Worm (Caenorhabditis elegans) whole organism, L1 larva: ENCODE results near the gene eel-1.

Experiments used
- C16A3.4 ChIP-seq: fragments of 150-350 bp; optimal IDR thresholded peaks from 2 replicates; lab custom pipeline; 2014; ENCODE audit warnings: missing biosample characterization, missing genetic modification characterization
- C34B4.2 ChIP-seq: sonication (generic microtip); optimal IDR thresholded peaks from 2 replicates; lab custom pipeline; 2017; ENCODE audit warnings: mild to moderate bottlenecking, missing genetic modification characterization, missing compliant biosample characterization
- F16B12.6 ChIP-seq: fragments of 150-350 bp; optimal IDR thresholded peaks from 2 replicates; lab custom pipeline; 2014; ENCODE audit warnings: missing biosample characterization, missing genetic modification characterization
- Y116A8C.19 ChIP-seq: sonication (generic microtip); optimal IDR thresholded peaks from 2 replicates; lab custom pipeline; 2016; ENCODE audit warnings: missing compliant biosample characterization, missing genetic modification characterization, borderline replicate concordance
- aha-1 ChIP-seq: fragments of 150-350 bp; optimal IDR thresholded peaks from 2 replicates; lab custom pipeline; 2014; ENCODE audit warnings: missing biosample characterization, missing genetic modification characterization
- alr-1 ChIP-seq: fragments of 200-800 bp; sonication (Bioruptor generic); optimal IDR thresholded peaks from 2 replicates; lab custom pipeline; 2018; ENCODE audit warnings: borderline replicate concordance, mild to moderate bottlenecking, missing genetic modification characterization, missing compliant biosample characterization
- aly-2 ChIP-seq: fragments of 150-350 bp; optimal IDR thresholded peaks from 2 replicates; lab custom pipeline; 2014; ENCODE audit warnings: missing biosample characterization, missing genetic modification characterization
- blmp-1 ChIP-seq: fragments of 150-350 bp; optimal IDR thresholded peaks from 2 replicates; lab custom pipeline; 2014; ENCODE audit warnings: missing biosample characterization, missing genetic modification characterization
- ceh-8 ChIP-seq: fragments of 200-800 bp; sonication (Bioruptor generic); optimal IDR thresholded peaks from 2 replicates; lab custom pipeline; 2018; ENCODE audit warnings: mild to moderate bottlenecking, missing genetic modification characterization, moderate library complexity, missing compliant biosample characterization
- ceh-82 ChIP-seq, 3 experiments: fragments of 150-350 bp in 1 of 3; sonication (generic microtip) in 2 of 3; optimal IDR thresholded peaks; 2 replicates each; lab custom pipeline; 2014 to 2017; ENCODE audit warnings: missing biosample characterization in 3 of 3, missing genetic modification characterization in 3 of 3
- ceh-88 ChIP-seq: fragments of 200-800 bp; sonication (Bioruptor generic); IDR thresholded peaks from 2 replicates; pipeline ENCODE4 v1.3.6; 2022; ENCODE audit warnings: missing genetic modification characterization, missing compliant biosample characterization
- ces-1 ChIP-seq: fragments of 150-350 bp; optimal IDR thresholded peaks from 2 replicates; lab custom pipeline; 2014; ENCODE audit warnings: missing biosample characterization, missing genetic modification reagents, missing genetic modification characterization
- dsc-1 ChIP-seq: sonication (generic microtip); optimal IDR thresholded peaks from 2 replicates; lab custom pipeline; 2016; ENCODE audit warnings: mild to moderate bottlenecking, missing genetic modification characterization, missing compliant biosample characterization
- efl-1 ChIP-seq, 4 experiments: fragments of 150-350 bp; optimal IDR thresholded peaks in 3 of 4; peaks in 1 of 4; 1 replicate in 1 of 4; 2 replicates in 3 of 4; lab custom pipeline; 2014; ENCODE audit warnings: missing biosample characterization in 2 of 4, missing genetic modification characterization in 2 of 4, missing genetic modification reagents in 2 of 4
- egl-27 ChIP-seq, 2 experiments: fragments of 150-350 bp in 1 of 2; sonication (generic microtip); optimal IDR thresholded peaks; 3 replicates each; lab custom pipeline; 2017 to 2018; ENCODE audit warnings: missing biosample characterization in 2 of 2, missing genetic modification characterization in 2 of 2, missing genetic modification reagents in 2 of 2
- elt-2 ChIP-seq: sonication (generic microtip); optimal IDR thresholded peaks from 2 replicates; lab custom pipeline; 2016; ENCODE audit warnings: missing genetic modification characterization, mild to moderate bottlenecking, inconsistent platforms, missing compliant biosample characterization, missing genetic modification reagents
- fkh-8 ChIP-seq: sonication (generic microtip); optimal IDR thresholded peaks from 2 replicates; lab custom pipeline; 2016; ENCODE audit warnings: mild to moderate bottlenecking, missing genetic modification characterization, missing compliant biosample characterization
- fos-1 ChIP-seq: fragments of 150-350 bp; optimal IDR thresholded peaks from 2 replicates; lab custom pipeline; 2014; ENCODE audit warnings: missing biosample characterization, missing genetic modification characterization
- hlh-17 ChIP-seq: fragments of 200-800 bp; sonication (Bioruptor generic); optimal IDR thresholded peaks from 2 replicates; lab custom pipeline; 2018; ENCODE audit warnings: missing genetic modification characterization, mild to moderate bottlenecking, missing compliant biosample characterization, moderate library complexity, borderline replicate concordance
- hlh-4 ChIP-seq: sonication (generic microtip); optimal IDR thresholded peaks from 2 replicates; lab custom pipeline; 2016; ENCODE audit warnings: mild to moderate bottlenecking, missing genetic modification characterization, missing compliant biosample characterization
- irx-1 ChIP-seq: sonication (generic microtip); optimal IDR thresholded peaks from 2 replicates; lab custom pipeline; 2016; ENCODE audit warnings: missing genetic modification characterization, missing compliant biosample characterization
- lin-13 ChIP-seq: fragments of 150-350 bp; optimal IDR thresholded peaks from 2 replicates; lab custom pipeline; 2014; ENCODE audit warnings: missing biosample characterization, missing genetic modification reagents, missing genetic modification characterization
- lin-14 ChIP-seq: fragments of 200-800 bp; sonication (Bioruptor generic); optimal IDR thresholded peaks from 2 replicates; lab custom pipeline; 2018; ENCODE audit warnings: mild to moderate bottlenecking, missing genetic modification characterization, moderate library complexity, missing compliant biosample characterization
- lin-39 ChIP-seq: fragments of 150-350 bp; optimal IDR thresholded peaks from 2 replicates; lab custom pipeline; 2014; ENCODE audit warnings: missing biosample characterization, missing genetic modification reagents, missing genetic modification characterization
- lir-3 ChIP-seq: sonication (generic microtip); optimal IDR thresholded peaks from 2 replicates; lab custom pipeline; 2016; ENCODE audit warnings: mild to moderate bottlenecking, missing genetic modification characterization, moderate library complexity, missing compliant biosample characterization; ENCODE audit not compliant: poor library complexity
- mef-2 ChIP-seq: fragments of 150-350 bp; optimal IDR thresholded peaks from 2 replicates; lab custom pipeline; 2014; ENCODE audit warnings: missing biosample characterization, missing genetic modification characterization
- mep-1 ChIP-seq: fragments of 150-350 bp; optimal IDR thresholded peaks from 2 replicates; lab custom pipeline; 2014; ENCODE audit warnings: missing biosample characterization, missing genetic modification characterization
- nhr-12 ChIP-seq: sonication (generic microtip); optimal IDR thresholded peaks from 2 replicates; lab custom pipeline; 2017; ENCODE audit warnings: missing biosample characterization, missing genetic modification characterization
- nhr-19 ChIP-seq: fragments of 200-800 bp; sonication (Bioruptor generic); conservative IDR thresholded peaks from 2 replicates; pipeline ENCODE4 v1.3.6; 2022; ENCODE audit warnings: missing genetic modification characterization, missing compliant biosample characterization
- nhr-237 ChIP-seq: fragments of 150-350 bp; optimal IDR thresholded peaks from 2 replicates; lab custom pipeline; 2014; ENCODE audit warnings: missing biosample characterization, missing genetic modification characterization
- nhr-76 ChIP-seq: sonication (generic microtip); optimal IDR thresholded peaks from 2 replicates; lab custom pipeline; 2017; ENCODE audit warnings: missing biosample characterization, missing genetic modification characterization
- nhr-77 ChIP-seq: fragments of 150-350 bp; optimal IDR thresholded peaks from 2 replicates; lab custom pipeline; 2014; ENCODE audit warnings: missing biosample characterization, missing genetic modification characterization
- nhr-85 ChIP-seq: sonication (generic microtip); peaks from one replicate; lab custom pipeline; 2016; ENCODE audit warnings: missing genetic modification characterization, inconsistent platforms, missing compliant biosample characterization
- nhr-90 ChIP-seq: sonication (generic microtip); optimal IDR thresholded peaks from 2 replicates; lab custom pipeline; 2016; ENCODE audit warnings: mild to moderate bottlenecking, missing genetic modification characterization, missing compliant biosample characterization; ENCODE audit not compliant: poor library complexity
- pag-3 ChIP-seq: sonication (generic microtip); optimal IDR thresholded peaks from 2 replicates; lab custom pipeline; 2017; ENCODE audit warnings: missing genetic modification characterization, mild to moderate bottlenecking, missing compliant biosample characterization, antibody characterized with exemption, borderline replicate concordance; ENCODE audit not compliant: insufficient read depth
- pax-3 ChIP-seq: fragments of 200-800 bp; sonication (Bioruptor generic); optimal IDR thresholded peaks from 2 replicates; lab custom pipeline; 2018; ENCODE audit warnings: mild to moderate bottlenecking, missing genetic modification characterization, moderate library complexity, missing compliant biosample characterization
- pqm-1 ChIP-seq: sonication (generic microtip); optimal IDR thresholded peaks from 3 replicates; lab custom pipeline; 2017; ENCODE audit warnings: missing biosample characterization, missing genetic modification characterization
- rnt-1 ChIP-seq: sonication (generic microtip); optimal IDR thresholded peaks from 2 replicates; lab custom pipeline; 2016; ENCODE audit warnings: mild to moderate bottlenecking, missing genetic modification characterization, moderate library complexity, missing compliant biosample characterization
- snpc-4 ChIP-seq: fragments of 150-350 bp; optimal IDR thresholded peaks from 2 replicates; lab custom pipeline; 2014; ENCODE audit warnings: missing biosample characterization, missing genetic modification characterization
- snu-23 ChIP-seq: sonication (generic microtip); optimal IDR thresholded peaks from 2 replicates; lab custom pipeline; 2016; ENCODE audit warnings: missing genetic modification characterization, missing compliant biosample characterization
- tbx-2 ChIP-seq: sonication (generic microtip); optimal IDR thresholded peaks from 2 replicates; lab custom pipeline; 2016; ENCODE audit warnings: missing genetic modification characterization, missing compliant biosample characterization
- unc-130 ChIP-seq: fragments of 150-350 bp; optimal IDR thresholded peaks from 2 replicates; lab custom pipeline; 2017; ENCODE audit warnings: missing biosample characterization, missing genetic modification characterization, inconsistent platforms
- unc-30 ChIP-seq: sonication (generic microtip); optimal IDR thresholded peaks from 2 replicates; lab custom pipeline; 2017; ENCODE audit warnings: missing biosample characterization, missing genetic modification characterization
- unc-62 ChIP-seq: fragments of 150-350 bp; optimal IDR thresholded peaks from 2 replicates; lab custom pipeline; 2014; ENCODE audit warnings: missing biosample characterization, missing genetic modification reagents, missing genetic modification characterization
- unc-98 ChIP-seq: fragments of 200-800 bp; sonication (Bioruptor generic); IDR thresholded peaks from 2 replicates; pipeline ENCODE4 v1.3.6; 2022; ENCODE audit warnings: missing genetic modification characterization, missing compliant biosample characterization
- vab-15 ChIP-seq: sonication (generic microtip); optimal IDR thresholded peaks from 2 replicates; lab custom pipeline; 2017; ENCODE audit warnings: missing genotype, mild to moderate bottlenecking, missing genetic modification characterization, missing compliant biosample characterization

eel-1 gene

ce11 chrIV:2998597-2999161 lies 51.2 kb downstream of the eel-1 start (continued):
- TF ChIP-seq blmp-1 (tag; lab: Kevin White, UChicago): peak; percentile 99
- peak; percentile 34; the same call in 1 of the 2 replicates for TF ChIP-seq nhr-19
- no peak for TF ChIP-seq hlh-17 (GFP tag; lab: Kevin White, UChicago)
- TF ChIP-seq pqm-1 (tag; lab: Kevin White, UChicago): no peak
- no peak for TF ChIP-seq ces-1 (GFP tag; lab: Kevin White, UChicago)
- TF ChIP-seq alr-1 (tag; lab: Kevin White, UChicago): no peak
- TF ChIP-seq aly-2: no peak
- TF ChIP-seq unc-98: no peak

ce11 chrIV:2997302-2997701 lies 52.6 kb downstream of the eel-1 start:
- TF ChIP-seq ceh-8 (peak; percentile 61), nhr-90 (tag; lab: Kevin White, UChicago) (no peak), rnt-1 (tag; lab: Kevin White, UChicago) (peak; percentile 34), unc-98 (no peak), hlh-4 (tag; lab: Kevin White, UChicago) (no peak), nhr-77 (tag; lab: Kevin White, UChicago) (no peak), nhr-19 (no peak), ceh-82 (tag; optimal IDR thresholded peaks at IDR 0.05; lab: Kevin White, UChicago) (peak in 1 of 3 experiments; percentile 11), mep-1 (tag; lab: Kevin White, UChicago) (peak; percentile 8), pax-3 (tag; lab: Kevin White, UChicago) (no peak), efl-1 (optimal IDR thresholded peaks at IDR 0.05; lab: Kevin White, UChicago) (no peak), efl-1 (GFP tag; optimal IDR thresholded peaks at IDR 0.05 in 1 of 2; lab: Kevin White, UChicago) (peak in 1 of 2 experiments; percentile 6), C34B4.2 (tag; lab: Kevin White, UChicago) (no peak), snu-23 (GFP tag; lab: Kevin White, UChicago) (no peak), lin-14 (peak; percentile 73), nhr-85 (tag; lab: Kevin White, UChicago) (no peak), tbx-2 (tag; lab: Kevin White, UChicago) (no peak), unc-130 (tag; lab: Kevin White, UChicago) (no peak)

ce11 chrIV:2995372-2995771 lies 54.5 kb downstream of the eel-1 start, which contains the start of gene Y54G2A.26:
TSS of gene Y54G2A.26 (minus strand) at chrIV:2995472.
- no peak for TF ChIP-seq C34B4.2 (tag; lab: Kevin White, UChicago)
- no peak for TF ChIP-seq pag-3 (tag; lab: Kevin White, UChicago)
- TF ChIP-seq nhr-85 (tag; lab: Kevin White, UChicago): no peak
- no peak for TF ChIP-seq tbx-2 (tag; lab: Kevin White, UChicago)
- TF ChIP-seq lin-13: no peak
- TF ChIP-seq egl-27 (tag; optimal IDR thresholded peaks at IDR 0.05; lab: Kevin White, UChicago): no peak
- no peak for TF ChIP-seq pqm-1 (tag; lab: Kevin White, UChicago)
- TF ChIP-seq lir-3 (tag; lab: Kevin White, UChicago): no peak
- no peak for TF ChIP-seq snpc-4
- no peak for TF ChIP-seq lin-39 (tag; lab: Kevin White, UChicago)
- no peak for TF ChIP-seq aha-1 (tag; lab: Kevin White, UChicago)
- no peak for TF ChIP-seq C16A3.4
- no peak for TF ChIP-seq nhr-12 (tag; lab: Kevin White, UChicago)
- TF ChIP-seq alr-1 (tag; lab: Kevin White, UChicago): no peak
- TF ChIP-seq vab-15 (tag; lab: Kevin White, UChicago): no peak
- TF ChIP-seq nhr-19: no peak
- TF ChIP-seq ceh-88 (GFP tag; lab: Robert Waterston, UW): no peak
- no peak for TF ChIP-seq unc-62

- TF ChIP-seq vab-15 (tag; lab: Kevin White, UChicago) (no peak), efl-1 (optimal IDR thresholded peaks at IDR 0.05; lab: Kevin White, UChicago) (no peak), efl-1 (GFP tag; optimal IDR thresholded peaks at IDR 0.05 in 1 of 2; lab: Kevin White, UChicago) (no peak), nhr-76 (tag; lab: Kevin White, UChicago) (no peak), Y116A8C.19 (no peak), lin-14 (peak; percentile 31), irx-1 (tag; lab: Kevin White, UChicago) (no peak), F16B12.6 (no peak), dsc-1 (peak; percentile 40), mef-2 (tag; lab: Kevin White, UChicago) (no peak), nhr-237 (tag; lab: Kevin White, UChicago) (no peak), unc-30 (tag; lab: Kevin White, UChicago) (no peak), elt-2 (tag; lab: Kevin White, UChicago) (no peak), fkh-8 (tag; lab: Kevin White, UChicago) (no peak), fos-1 (tag; lab: Kevin White, UChicago) (no peak), lin-13 (no peak), lin-39 (tag; lab: Kevin White, UChicago) (no peak)
Observed at ce11 chrIV:2994883-2995282, 55.0 kb downstream of the eel-1 start.
